Worm (Caenorhabditis elegans): ENCODE results near the gene srh-219.
A peak's percentile ranks its signal among the peaks of the same experiment; 100 is the strongest.

srh-219 gene

DNA sequence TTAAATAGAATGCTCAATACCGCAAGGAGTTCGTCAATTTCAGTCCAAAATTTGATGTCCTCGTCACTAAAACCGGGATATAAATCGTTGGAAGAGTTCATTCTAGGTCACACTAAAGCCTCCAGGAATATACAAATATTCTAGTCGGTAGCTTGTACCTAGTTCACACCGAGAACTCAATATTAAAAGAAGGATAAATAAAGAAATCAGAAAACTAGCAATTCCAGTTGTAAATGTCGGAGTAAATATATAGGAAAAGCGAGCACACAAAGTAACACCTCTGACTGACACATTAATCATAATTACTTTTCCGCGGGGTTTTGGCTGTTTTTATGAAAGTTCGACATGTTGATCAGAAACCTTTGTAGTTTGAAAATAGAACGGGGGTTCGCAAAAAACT, 43.8 kb upstream of the srh-219 start, which contains the start of gene srw-33:
Gene srw-33 (minus strand): TSS at position 101 of the 400 bp plus-strand sequence.
- TF ChIP-seq madf-6 (GFP tag; IDR thresholded peaks at IDR 0.05) (no peak), nfya-1 (tag; optimal IDR thresholded peaks at IDR 0.05; ENCODE audit: borderline replicate concordance, insufficient read depth) (no peak), Y53F4B.3 (GFP tag; IDR thresholded peaks at IDR 0.05) (no peak), lin-26 (GFP tag; IDR thresholded peaks at IDR 0.05) (no peak), rpc-1 (optimal IDR thresholded peaks at IDR 0.05) (no peak), rpc-1 (tag; optimal IDR thresholded peaks at IDR 0.05) (no peak), sea-2 (GFP tag; IDR thresholded peaks at IDR 0.05) (no peak)

- TF ChIP-seq hmg-20 (GFP tag; IDR thresholded peaks at IDR 0.05) (0 out of 2 replicates have a peak, but pooled peaks have one; percentile 20), fkh-3 (tag; optimal IDR thresholded peaks at IDR 0.05) (peak; percentile 32), egl-18 (GFP tag; IDR thresholded peaks at IDR 0.05) (0 out of 2 replicates have a peak, but pooled peaks have one; percentile 59), die-1 (tag; optimal IDR thresholded peaks at IDR 0.05) (peak; percentile 48), cebp-2 (GFP tag; IDR thresholded peaks at IDR 0.05) (no peak), attf-5 (GFP tag; optimal IDR thresholded peaks at IDR 0.05) (peak; percentile 22), zim-3 (tag; optimal IDR thresholded peaks at IDR 0.05) (no peak), ceh-100 (GFP tag; IDR thresholded peaks at IDR 0.05) (no peak), let-526 (GFP tag; IDR thresholded peaks at IDR 0.05) (no peak), tlf-1 (GFP tag; optimal IDR thresholded peaks at IDR 0.05) (no peak), T26A5.8 (tag; optimal IDR thresholded peaks at IDR 0.05) (no peak), unc-62 (GFP tag; optimal IDR thresholded peaks at IDR 0.05) (no peak), mcd-1 (GFP tag; IDR thresholded peaks at IDR 0.05) (no peak), rcor-1 (GFP tag; IDR thresholded peaks at IDR 0.05) (peak; percentile 55; the same call in 1 of the 2 replicates), F52B5.7 (tag; optimal IDR thresholded peaks at IDR 0.05) (peak; percentile 21), B0019.2 (GFP tag; conservative IDR thresholded peaks at IDR 0.05) (no peak), ceh-27 (GFP tag; optimal IDR thresholded peaks at IDR 0.05) (no peak), dpff-1 (tag; optimal IDR thresholded peaks at IDR 0.05) (no peak), akir-1 (GFP tag; optimal IDR thresholded peaks at IDR 0.05) (no peak), lin-54 (GFP tag; optimal IDR thresholded peaks at IDR 0.05) (peak; percentile 16), ztf-25 (GFP tag; IDR thresholded peaks at IDR 0.05) (0 out of 2 replicates have a peak, but pooled peaks have one; percentile 49), C06A6.2 (GFP tag; conservative IDR thresholded peaks at IDR 0.05) (no peak), hlh-26 (GFP tag; conservative IDR thresholded peaks at IDR 0.05) (no peak), snpc-1.1 (tag; optimal IDR thresholded peaks at IDR 0.05; ENCODE audit: insufficient read depth) (no peak), bed-1 (GFP tag; IDR thresholded peaks at IDR 0.05) (no peak), hrde-1 (tag; optimal IDR thresholded peaks at IDR 0.05; ENCODE audit: borderline replicate concordance) (no peak), aptf-2 (GFP tag; conservative IDR thresholded peaks at IDR 0.05) (no peak), rpc-1 (optimal IDR thresholded peaks at IDR 0.05) (peak; percentile 60), rpc-1 (tag; optimal IDR thresholded peaks at IDR 0.05) (peak; percentile 78), ccch-3 (GFP tag; optimal IDR thresholded peaks at IDR 0.05) (no peak), lin-26 (GFP tag; IDR thresholded peaks at IDR 0.05) (peak; percentile 93), madf-6 (GFP tag; IDR thresholded peaks at IDR 0.05) (peak; percentile 65), ztf-28 (GFP tag; IDR thresholded peaks at IDR 0.05) (peak; percentile 44; the same call in 1 of the 2 replicates), mes-4 (tag; optimal IDR thresholded peaks at IDR 0.05) (peak; percentile 47), K12H6.12 (tag; optimal IDR thresholded peaks at IDR 0.05) (no peak), rec-8 (tag; optimal IDR thresholded peaks at IDR 0.05) (peak in 1 of 2 experiments; percentile 67), ztf-6 (GFP tag; IDR thresholded peaks at IDR 0.05) (no peak), repo-1 (tag; optimal IDR thresholded peaks at IDR 0.05) (no peak), madf-3 (GFP tag; IDR thresholded peaks at IDR 0.05) (no peak), hmg-1.2 (GFP tag; IDR thresholded peaks at IDR 0.05) (peak; percentile 49), dox-1 (GFP tag; IDR thresholded peaks at IDR 0.05) (peak; percentile 43; the same call in 1 of the 2 replicates), bed-2 (GFP tag; IDR thresholded peaks at IDR 0.05) (no peak), him-1 (tag; optimal IDR thresholded peaks at IDR 0.05) (peak; percentile 57), Y95B8A.8 (GFP tag; IDR thresholded peaks at IDR 0.05) (no peak)
Measured at ce11 chrV:15454322-15454721, 40.9 kb upstream of the srh-219 start.

All from whole organism, young adult.